Fruit fly (Drosophila melanogaster) whole organism, embryonic: ENCODE data around the gene COX7B.

Source experiments
- Adf1 ChIP-seq: fragments of 200-800 bp; sonication (Bioruptor generic); IDR thresholded peaks from 2 replicates; pipeline ENCODE4 v1.3.6; 2022; ENCODE audit warnings: missing biosample characterization, missing genetic modification characterization
- B-H1 ChIP-seq: fragments of 200-800 bp; sonication (Bioruptor generic); IDR thresholded peaks from 3 replicates; pipeline ENCODE4 v1.3.6; 2022; ENCODE audit warnings: missing biosample characterization, missing genetic modification characterization
- BEAF-32 ChIP-seq: fragments of 200-800 bp; sonication (Bioruptor generic); optimal IDR thresholded peaks from 3 replicates; lab custom pipeline; 2017; ENCODE audit warnings: missing biosample characterization, missing genetic modification characterization, mild to moderate bottlenecking, moderate library complexity, missing genetic modification reagents
- Blimp-1 ChIP-seq: fragments of 200-800 bp; sonication (Bioruptor generic); optimal IDR thresholded peaks from 3 replicates; lab custom pipeline; 2018; ENCODE audit warnings: missing biosample characterization, missing genetic modification characterization, mild to moderate bottlenecking, moderate library complexity, missing genetic modification reagents
- BtbVII ChIP-seq: fragments of 200-800 bp; sonication (Bioruptor generic); optimal IDR thresholded peaks from 3 replicates; lab custom pipeline; 2017; ENCODE audit warnings: missing biosample characterization, mild to moderate bottlenecking, missing genetic modification characterization
- CG10431 ChIP-seq: fragments of 200-800 bp; sonication (Bioruptor generic); optimal IDR thresholded peaks from 3 replicates; lab custom pipeline; 2018; ENCODE audit warnings: missing biosample characterization, mild to moderate bottlenecking, missing genetic modification characterization
- CG11085 ChIP-seq: fragments of 200-800 bp; sonication (Bioruptor generic); IDR thresholded peaks from 2 replicates; pipeline ENCODE4 v1.3.6; 2022; ENCODE audit warnings: missing biosample characterization, missing genetic modification characterization
- CG14667 ChIP-seq: fragments of 200-800 bp; sonication (Bioruptor generic); IDR thresholded peaks from 2 replicates; pipeline ENCODE4 v1.3.6; 2022; ENCODE audit warnings: missing biosample characterization, missing genetic modification characterization
- CG1529 ChIP-seq: fragments of 200-800 bp; sonication (Bioruptor generic); optimal IDR thresholded peaks from 3 replicates; lab custom pipeline; 2018; ENCODE audit warnings: missing biosample characterization, missing genetic modification characterization
- CG16815 ChIP-seq: fragments of 200-800 bp; sonication (Bioruptor generic); optimal IDR thresholded peaks from 3 replicates; lab custom pipeline; 2017; ENCODE audit warnings: missing biosample characterization, mild to moderate bottlenecking, missing genetic modification characterization
- CG16863 ChIP-seq: fragments of 200-800 bp; sonication (Bioruptor generic); optimal IDR thresholded peaks from 3 replicates; lab custom pipeline; 2016; ENCODE audit warnings: missing biosample characterization, missing genetic modification characterization
- CG17328 ChIP-seq: fragments of 200-800 bp; sonication (Bioruptor generic); IDR thresholded peaks from 2 replicates; pipeline ENCODE4 v1.3.6; 2022; ENCODE audit warnings: missing biosample characterization, missing genetic modification characterization
- CG18011 ChIP-seq: fragments of 200-800 bp; sonication (Bioruptor generic); optimal IDR thresholded peaks from 2 replicates; lab custom pipeline; 2017; ENCODE audit warnings: missing biosample characterization, missing genetic modification characterization, mild to moderate bottlenecking, moderate library complexity, missing genotype
- CG18262 ChIP-seq: fragments of 200-800 bp; optimal IDR thresholded peaks from 3 replicates; lab custom pipeline; 2019; ENCODE audit warnings: missing biosample characterization, mild to moderate bottlenecking, missing genetic modification characterization, moderate library complexity
- CG18599 ChIP-seq: fragments of 200-800 bp; sonication (Bioruptor generic); optimal IDR thresholded peaks from 3 replicates; lab custom pipeline; 2017; ENCODE audit warnings: missing biosample characterization, missing genetic modification characterization, mild to moderate bottlenecking, moderate library complexity, missing genetic modification reagents
- CG33557 ChIP-seq: fragments of 200-800 bp; sonication (Bioruptor generic); optimal IDR thresholded peaks from 2 replicates; lab custom pipeline; 2019; ENCODE audit warnings: missing biosample characterization, mild to moderate bottlenecking, missing genetic modification characterization, moderate library complexity
- CG34422 ChIP-seq: fragments of 200-800 bp; sonication (Bioruptor generic); IDR thresholded peaks from 3 replicates; pipeline ENCODE4 v1.3.6; 2022; ENCODE audit warnings: missing biosample characterization, missing genetic modification characterization
- CG3847 ChIP-seq: fragments of 200-800 bp; sonication (Bioruptor generic); IDR thresholded peaks from 2 replicates; pipeline ENCODE4 v1.3.6; 2022; ENCODE audit warnings: missing biosample characterization, missing genetic modification characterization
- CG4730 ChIP-seq: fragments of 200-800 bp; sonication (Bioruptor generic); IDR thresholded peaks from 2 replicates; pipeline ENCODE4 v1.3.6; 2022; ENCODE audit warnings: missing biosample characterization, missing genetic modification characterization
- CG5953 ChIP-seq: fragments of 200-800 bp; sonication (Bioruptor generic); IDR thresholded peaks from 2 replicates; pipeline ENCODE4 v1.3.6; 2022; ENCODE audit warnings: missing biosample characterization, missing genetic modification characterization
- CG6689 ChIP-seq: fragments of 200-800 bp; sonication (Bioruptor generic); IDR thresholded peaks from 2 replicates; pipeline ENCODE4 v1.3.6; 2022; ENCODE audit warnings: missing biosample characterization, missing genetic modification characterization
- CG6791 ChIP-seq: fragments of 200-800 bp; sonication (Bioruptor generic); IDR thresholded peaks from 3 replicates; pipeline ENCODE4 v1.3.6; 2022; ENCODE audit warnings: missing biosample characterization, missing genetic modification characterization; ENCODE audit not compliant: partially characterized antibody
- CG7271 ChIP-seq: fragments of 200-800 bp; sonication (Bioruptor generic); optimal IDR thresholded peaks from 2 replicates; lab custom pipeline; 2018; ENCODE audit warnings: missing biosample characterization, mild to moderate bottlenecking, missing genetic modification characterization, moderate library complexity
- CG7372 ChIP-seq: fragments of 200-800 bp; sonication (Bioruptor generic); IDR thresholded peaks from 2 replicates; pipeline ENCODE4 v1.3.6; 2022; ENCODE audit warnings: missing biosample characterization, missing genetic modification characterization
- CG7786 ChIP-seq: fragments of 200-800 bp; sonication (Bioruptor generic); optimal IDR thresholded peaks from 2 replicates; lab custom pipeline; 2016; ENCODE audit warnings: missing biosample characterization, missing genetic modification characterization
- CG7987 ChIP-seq: fragments of 200-800 bp; sonication (Bioruptor generic); optimal IDR thresholded peaks from 2 replicates; lab custom pipeline; 2018; ENCODE audit warnings: missing biosample characterization, mild to moderate bottlenecking, missing genetic modification characterization, moderate library complexity
- CG8359 ChIP-seq: fragments of 200-800 bp; sonication (Bioruptor generic); optimal IDR thresholded peaks from 2 replicates; lab custom pipeline; 2017; ENCODE audit warnings: missing biosample characterization, mild to moderate bottlenecking, missing genetic modification characterization, borderline replicate concordance
- CG8478 ChIP-seq: fragments of >200 bp; optimal IDR thresholded peaks from 2 replicates; lab custom pipeline; 2018
- Dref ChIP-seq: fragments of 200-800 bp; sonication (Bioruptor generic); IDR thresholded peaks from 2 replicates; pipeline ENCODE4 v1.3.6; 2022; ENCODE audit warnings: missing biosample characterization, missing genetic modification characterization
- Drgx ChIP-seq: fragments of 200-800 bp; sonication (Bioruptor generic); IDR thresholded peaks from 2 replicates; pipeline ENCODE4 v1.3.6; 2022; ENCODE audit warnings: missing biosample characterization, missing genetic modification characterization
- Fer1 ChIP-seq: fragments of 200-800 bp; sonication (Bioruptor generic); optimal IDR thresholded peaks from 2 replicates; lab custom pipeline; 2017; ENCODE audit warnings: missing biosample characterization, mild to moderate bottlenecking, missing genetic modification characterization
- Hand ChIP-seq: fragments of 200-800 bp; sonication (Bioruptor generic); optimal IDR thresholded peaks from 2 replicates; lab custom pipeline; 2017; ENCODE audit warnings: mild to moderate bottlenecking, missing biosample characterization, missing genetic modification reagents, missing genetic modification characterization
- Hr3 ChIP-seq: fragments of 200-800 bp; sonication (Bioruptor generic); optimal IDR thresholded peaks from 3 replicates; lab custom pipeline; 2016; ENCODE audit warnings: missing biosample characterization, missing genetic modification characterization
- Mad ChIP-seq: fragments of 200-800 bp; sonication (Bioruptor generic); optimal IDR thresholded peaks from 2 replicates; lab custom pipeline; 2016; ENCODE audit warnings: missing biosample characterization, missing genetic modification characterization
- Med ChIP-seq: fragments of 200-800 bp; sonication (Bioruptor generic); peaks from one replicate; lab custom pipeline; 2016; ENCODE audit warnings: missing biosample characterization, missing genetic modification characterization, mild to moderate bottlenecking, inconsistent platforms, moderate library complexity
- NFAT ChIP-seq: fragments of 200-800 bp; sonication (Bioruptor generic); IDR thresholded peaks from 2 replicates; pipeline ENCODE4 v1.3.6; 2022; ENCODE audit warnings: missing biosample characterization, missing genetic modification characterization
- PHDP ChIP-seq: fragments of 200-800 bp; sonication (Bioruptor generic); optimal IDR thresholded peaks from 3 replicates; lab custom pipeline; 2018; ENCODE audit warnings: missing biosample characterization, mild to moderate bottlenecking, missing genetic modification characterization, moderate library complexity
- Sin3A ChIP-seq: fragments of >200 bp; optimal IDR thresholded peaks from 2 replicates; lab custom pipeline; 2018
- Ssrp ChIP-seq: fragments of 200-800 bp; sonication (Bioruptor generic); optimal IDR thresholded peaks from 2 replicates; lab custom pipeline; 2018; ENCODE audit warnings: missing biosample characterization, mild to moderate bottlenecking, missing genetic modification characterization, moderate library complexity
- ash1 ChIP-seq: fragments of 200-800 bp; sonication (Bioruptor generic); optimal IDR thresholded peaks from 2 replicates; lab custom pipeline; 2018; ENCODE audit warnings: missing biosample characterization, mild to moderate bottlenecking, missing genetic modification characterization
- br ChIP-seq: fragments of >200 bp; optimal IDR thresholded peaks from 2 replicates; lab custom pipeline; 2017
- cwo ChIP-seq: fragments of 200-800 bp; sonication (Bioruptor generic); optimal IDR thresholded peaks from 3 replicates; lab custom pipeline; 2017; ENCODE audit warnings: missing biosample characterization, missing genetic modification characterization, mild to moderate bottlenecking, moderate library complexity, missing genetic modification reagents
- fd102C ChIP-seq: fragments of 200-800 bp; sonication (Bioruptor generic); optimal IDR thresholded peaks from 2 replicates; lab custom pipeline; 2018; ENCODE audit warnings: missing biosample characterization, mild to moderate bottlenecking, missing genetic modification characterization, moderate library complexity
- fd3F ChIP-seq: fragments of 200-800 bp; sonication (Bioruptor generic); optimal IDR thresholded peaks from 2 replicates; lab custom pipeline; 2018; ENCODE audit warnings: missing biosample characterization, mild to moderate bottlenecking, missing genetic modification characterization, moderate library complexity
- pfk ChIP-seq: fragments of 200-800 bp; sonication (Bioruptor generic); optimal IDR thresholded peaks from 2 replicates; lab custom pipeline; 2018; ENCODE audit warnings: missing biosample characterization, mild to moderate bottlenecking, missing genetic modification characterization, moderate library complexity
- pho ChIP-seq: fragments of 200-800 bp; sonication (Bioruptor generic); optimal IDR thresholded peaks from 2 replicates; lab custom pipeline; 2016; ENCODE audit warnings: missing biosample characterization, missing genetic modification characterization
- repo ChIP-seq: fragments of 200-800 bp; sonication (Bioruptor generic); optimal IDR thresholded peaks from 2 replicates; lab custom pipeline; 2016; ENCODE audit warnings: missing biosample characterization, missing genetic modification characterization
- schlank ChIP-seq: fragments of 200-800 bp; sonication (Bioruptor generic); optimal IDR thresholded peaks from 2 replicates; lab custom pipeline; 2018; ENCODE audit warnings: missing biosample characterization, mild to moderate bottlenecking, missing genetic modification characterization
- sisA ChIP-seq: fragments of 200-800 bp; sonication (Bioruptor generic); IDR thresholded peaks from 2 replicates; pipeline ENCODE4 v1.3.6; 2022; ENCODE audit warnings: missing biosample characterization, missing genetic modification characterization
- ssp ChIP-seq: fragments of 200-800 bp; sonication (Bioruptor generic); IDR thresholded peaks from 2 replicates; pipeline ENCODE4 v1.3.6; 2022; ENCODE audit warnings: missing biosample characterization, missing genetic modification characterization
- zf30C ChIP-seq: fragments of 200-800 bp; sonication (Bioruptor generic); optimal IDR thresholded peaks from 3 replicates; lab custom pipeline; 2018; ENCODE audit warnings: missing biosample characterization, mild to moderate bottlenecking, missing genetic modification characterization
- zfh1 ChIP-seq: fragments of 200-800 bp; sonication (Bioruptor generic); IDR thresholded peaks from 3 replicates; pipeline ENCODE4 v1.3.6; 2022; ENCODE audit warnings: missing biosample characterization, missing genetic modification characterization

COX7B gene

dm6 chr3L:17428779-17429178, 3.5 kb downstream of the COX7B start, which contains the start of gene Gorab (continued):
- peak; percentile 56 for TF ChIP-seq CG18011 (GFP tag; lab: Kevin White, UChicago)
- TF ChIP-seq CG16863, result peak; percentile 77
- TF ChIP-seq repo (GFP tag; lab: Kevin White, UChicago), result peak; percentile 55
- no peak for TF ChIP-seq pfk (GFP tag; lab: Kevin White, UChicago)
- TF ChIP-seq CG17328 (GFP tag; lab: Robert Waterston, UW), result peak; percentile 96
- TF ChIP-seq CG16815 (GFP tag; lab: Kevin White, UChicago), result peak; percentile 90
- TF ChIP-seq CG6689, result peak; percentile 96
- TF ChIP-seq CG14667 (GFP tag; lab: Robert Waterston, UW), result peak; percentile 95
- TF ChIP-seq Med, result peak; percentile 95
- peak; percentile 93 for TF ChIP-seq B-H1 (GFP tag; lab: Robert Waterston, UW)
- peak; percentile 86 for TF ChIP-seq fd3F (GFP tag; lab: Kevin White, UChicago)
- peak; percentile 77 for TF ChIP-seq CG7271 (tag; lab: Kevin White, UChicago)
- TF ChIP-seq CG7372 (GFP tag; lab: Robert Waterston, UW), result peak; percentile 95
- peak; percentile 55 for TF ChIP-seq CG33557 (GFP tag; lab: Kevin White, UChicago)
- no peak for TF ChIP-seq ash1 (GFP tag; lab: Kevin White, UChicago)
- TF ChIP-seq CG18262, result peak; percentile 91
- peak; percentile 91 for TF ChIP-seq Hr3 (GFP tag; lab: Kevin White, UChicago)
- TF ChIP-seq Blimp-1 (GFP tag; lab: Kevin White, UChicago), result peak; percentile 80
- TF ChIP-seq br (lab: Kevin White, UChicago), result no peak
- peak; percentile 55 for TF ChIP-seq BtbVII (GFP tag; lab: Kevin White, UChicago)
- TF ChIP-seq schlank (tag; lab: Kevin White, UChicago), result no peak
- no peak for TF ChIP-seq zf30C (GFP tag; lab: Kevin White, UChicago)
- no peak for TF ChIP-seq fd102C (GFP tag; lab: Kevin White, UChicago)
- TF ChIP-seq CG8359 (GFP tag; lab: Kevin White, UChicago), result peak; percentile 10
- TF ChIP-seq ssp (GFP tag; lab: Robert Waterston, UW), result peak; percentile 96
- peak; percentile 90 for TF ChIP-seq Drgx
- peak; percentile 79 for TF ChIP-seq pho
- peak; percentile 97 for TF ChIP-seq zfh1 (GFP tag; lab: Robert Waterston, UW)
- peak; percentile 84 for TF ChIP-seq CG5953 (GFP tag; lab: Robert Waterston, UW)
- TF ChIP-seq BEAF-32 (GFP tag; lab: Kevin White, UChicago), result peak; percentile 76
- peak; percentile 94 for TF ChIP-seq CG11085
- TF ChIP-seq Ssrp (tag; lab: Kevin White, UChicago), result peak; percentile 92
- TF ChIP-seq PHDP (tag; lab: Kevin White, UChicago), result peak; percentile 84
- peak; percentile 46 for TF ChIP-seq Sin3A (lab: Kevin White, UChicago)
- TF ChIP-seq CG7987, result peak; percentile 49
- TF ChIP-seq CG1529 (GFP tag; lab: Kevin White, UChicago), result peak; percentile 47
- peak; percentile 97 for TF ChIP-seq CG34422 (GFP tag; lab: Robert Waterston, UW)
- TF ChIP-seq CG10431 (GFP tag; lab: Kevin White, UChicago), result peak; percentile 53
- no peak for TF ChIP-seq CG8478 (lab: Kevin White, UChicago)
- TF ChIP-seq CG3847 (GFP tag; lab: Robert Waterston, UW), result peak; percentile 95
- TF ChIP-seq CG6791 (GFP tag; lab: Robert Waterston, UW), result peak; percentile 52; the same call in 1 of the 3 replicates
- peak; percentile 93 for TF ChIP-seq NFAT (GFP tag; lab: Robert Waterston, UW)
- peak; percentile 92 for TF ChIP-seq Mad (GFP tag; lab: Kevin White, UChicago)
- TF ChIP-seq Adf1, result peak; percentile 74
- peak; percentile 60 for TF ChIP-seq Fer1 (GFP tag; lab: Kevin White, UChicago)
- TF ChIP-seq Hand (GFP tag; lab: Kevin White, UChicago), result no peak
- peak; percentile 41 for TF ChIP-seq cwo
- peak; percentile 80 for TF ChIP-seq CG18599 (GFP tag; lab: Kevin White, UChicago)
- peak; percentile 69 for TF ChIP-seq Dref (GFP tag; lab: Robert Waterston, UW)
- TF ChIP-seq CG7786 (GFP tag; lab: Kevin White, UChicago), result peak; percentile 63
- TF ChIP-seq sisA (GFP tag; lab: Robert Waterston, UW), result peak; percentile 94
- TF ChIP-seq CG4730 (GFP tag; lab: Robert Waterston, UW), result peak; percentile 94
